Fruit fly (Drosophila melanogaster): Measurements from ENCODE around the gene Bin1.
A peak's percentile ranks its signal among the peaks of the same experiment; 100 is the strongest.

Bin1 gene

DNA sequence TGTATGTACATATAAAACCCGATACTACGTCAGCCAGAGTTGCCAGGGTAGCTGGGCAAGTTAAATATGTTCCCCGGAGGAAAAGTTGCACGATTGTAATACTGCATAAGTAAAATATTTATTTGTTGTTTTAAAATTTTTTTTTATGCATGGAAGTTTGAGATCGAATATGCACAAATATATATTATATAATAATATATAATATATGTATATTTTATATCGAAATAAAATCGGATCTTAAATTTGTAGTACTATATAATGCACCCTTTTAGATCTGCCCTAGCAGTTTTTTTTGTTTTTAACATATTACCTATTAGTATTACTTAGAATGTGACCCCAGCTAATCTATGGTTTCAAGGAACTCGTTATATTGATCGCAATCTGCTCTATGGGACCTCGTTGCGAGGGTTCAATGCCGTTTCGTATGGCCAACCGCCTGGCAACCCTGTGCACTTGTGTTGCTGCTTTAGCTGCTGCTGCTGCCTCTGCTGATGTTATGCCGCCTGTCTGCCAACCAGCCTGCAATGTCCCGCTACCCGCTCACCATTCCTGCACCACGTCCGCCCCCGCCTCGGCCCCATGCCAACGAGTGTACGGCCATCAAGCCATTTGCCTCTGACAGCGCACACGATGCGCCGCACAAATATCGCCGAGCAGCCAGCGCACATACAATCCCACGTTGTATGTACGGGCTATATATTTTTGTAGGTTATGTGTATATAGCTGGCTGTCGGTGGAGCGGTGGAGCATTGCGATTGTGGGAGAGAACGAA is 46.8 kb upstream of the Bin1 start (continued):
- TF ChIP-seq GATAe (GFP tag; conservative IDR thresholded peaks at IDR 0.05) = no peak
- TF ChIP-seq ATbp (GFP tag; optimal IDR thresholded peaks at IDR 0.05) = peak; percentile 88
- TF ChIP-seq HmgZ (tag; optimal IDR thresholded peaks at IDR 0.05) = no peak
- TF ChIP-seq tna (GFP tag; IDR thresholded peaks at IDR 0.05; ENCODE audit: partially characterized antibody) = no peak
- TF ChIP-seq CG7271 (tag; optimal IDR thresholded peaks at IDR 0.05) = peak; percentile 61
- no peak for TF ChIP-seq CG3847 (GFP tag; IDR thresholded peaks at IDR 0.05)
- peak; percentile 83 for TF ChIP-seq tio (GFP tag; optimal IDR thresholded peaks at IDR 0.05)
- TF ChIP-seq Vsx1 (GFP tag; optimal IDR thresholded peaks at IDR 0.05) = peak; percentile 87
- no peak for TF ChIP-seq pan (optimal IDR thresholded peaks at IDR 0.05)
- TF ChIP-seq pan (GFP tag; optimal IDR thresholded peaks at IDR 0.05 in 1 of 2, IDR thresholded peaks at IDR 0.05 in 1 of 2) = no peak
- TF ChIP-seq CG3281 (GFP tag; optimal IDR thresholded peaks at IDR 0.05) = peak; percentile 95
- TF ChIP-seq HLH54F (GFP tag; optimal IDR thresholded peaks at IDR 0.05) = peak; percentile 69
- peak; percentile 38 for TF ChIP-seq CG8089 (GFP tag; optimal IDR thresholded peaks at IDR 0.05)
- TF ChIP-seq CG1832 (GFP tag; optimal IDR thresholded peaks at IDR 0.05) = no peak
- peak; percentile 7 for TF ChIP-seq Kr (GFP tag; optimal IDR thresholded peaks at IDR 0.05)
- no peak for TF ChIP-seq NC2β (GFP tag; optimal IDR thresholded peaks at IDR 0.05)
- TF ChIP-seq CG11093 (GFP tag; IDR thresholded peaks at IDR 0.05) = peak; percentile 86
- no peak for TF ChIP-seq Dll (GFP tag; IDR thresholded peaks at IDR 0.05; ENCODE audit: partially characterized antibody)
- TF ChIP-seq CG15601 (tag; optimal IDR thresholded peaks at IDR 0.05) = peak; percentile 88
- TF ChIP-seq CG15073 (GFP tag; optimal IDR thresholded peaks at IDR 0.05) = no peak
- TF ChIP-seq mam (GFP tag; optimal IDR thresholded peaks at IDR 0.05) = peak; percentile 49
- peak; percentile 15 for TF ChIP-seq CG12236 (GFP tag; optimal IDR thresholded peaks at IDR 0.05)
- TF ChIP-seq twi (tag; optimal IDR thresholded peaks at IDR 0.05) = peak; percentile 86
- no peak for TF ChIP-seq MBD-R2 (GFP tag; IDR thresholded peaks at IDR 0.05)
- TF ChIP-seq odd (GFP tag; optimal IDR thresholded peaks at IDR 0.05) = peak; percentile 96
- TF ChIP-seq Sry-δ (GFP tag; optimal IDR thresholded peaks at IDR 0.05) = no peak
- no peak for TF ChIP-seq otp (GFP tag; IDR thresholded peaks at IDR 0.05)
- peak; percentile 96 for TF ChIP-seq CG13424 (tag; optimal IDR thresholded peaks at IDR 0.05)
- TF ChIP-seq Nf-YB (GFP tag; optimal IDR thresholded peaks at IDR 0.05) = peak; percentile 81
- TF ChIP-seq CHES-1-like (GFP tag; optimal IDR thresholded peaks at IDR 0.05) = peak; percentile 31
- TF ChIP-seq H2.0 (GFP tag; IDR thresholded peaks at IDR 0.05) = no peak
- no peak for TF ChIP-seq CG3726 (GFP tag; IDR thresholded peaks at IDR 0.05)
- TF ChIP-seq CG7839 (tag; optimal IDR thresholded peaks at IDR 0.05) = peak; percentile 95
- TF ChIP-seq Lim3 (GFP tag; IDR thresholded peaks at IDR 0.05) = no peak
- TF ChIP-seq CG4424 (GFP tag; optimal IDR thresholded peaks at IDR 0.05) = peak; percentile 88
- TF ChIP-seq Spps (tag; optimal IDR thresholded peaks at IDR 0.05) = peak; percentile 79
- peak in 1 of 3 experiments; percentile 98 for TF ChIP-seq lola (GFP tag; optimal IDR thresholded peaks at IDR 0.05)
- TF ChIP-seq rib (GFP tag; IDR thresholded peaks at IDR 0.05) = no peak
- peak; percentile 98 for TF ChIP-seq CoRest (tag; optimal IDR thresholded peaks at IDR 0.05)
- TF ChIP-seq B-H1 (GFP tag; IDR thresholded peaks at IDR 0.05) = no peak
- peak; percentile 19 for TF ChIP-seq lbe (GFP tag; optimal IDR thresholded peaks at IDR 0.05)
- no peak for TF ChIP-seq peb (GFP tag; IDR thresholded peaks at IDR 0.05)
- peak; percentile 47 for TF ChIP-seq CG15514 (GFP tag; optimal IDR thresholded peaks at IDR 0.05)
- TF ChIP-seq p53 (GFP tag; optimal IDR thresholded peaks at IDR 0.05) = no peak
- TF ChIP-seq CG7987 (GFP tag; optimal IDR thresholded peaks at IDR 0.05) = no peak
- TF ChIP-seq CG7928 (GFP tag; optimal IDR thresholded peaks at IDR 0.05) = peak; percentile 41
- TF ChIP-seq fu2 (GFP tag; optimal IDR thresholded peaks at IDR 0.05) = peak; percentile 75
- TF ChIP-seq tin (GFP tag; optimal IDR thresholded peaks at IDR 0.05) = peak; percentile 72
- peak; percentile 93 for TF ChIP-seq CG10147 (GFP tag; optimal IDR thresholded peaks at IDR 0.05)
- TF ChIP-seq Sin3A (optimal IDR thresholded peaks at IDR 0.05) = no peak
